Fruit fly (Drosophila melanogaster): ENCODE results near the gene bond.

Gene bond

DNA sequence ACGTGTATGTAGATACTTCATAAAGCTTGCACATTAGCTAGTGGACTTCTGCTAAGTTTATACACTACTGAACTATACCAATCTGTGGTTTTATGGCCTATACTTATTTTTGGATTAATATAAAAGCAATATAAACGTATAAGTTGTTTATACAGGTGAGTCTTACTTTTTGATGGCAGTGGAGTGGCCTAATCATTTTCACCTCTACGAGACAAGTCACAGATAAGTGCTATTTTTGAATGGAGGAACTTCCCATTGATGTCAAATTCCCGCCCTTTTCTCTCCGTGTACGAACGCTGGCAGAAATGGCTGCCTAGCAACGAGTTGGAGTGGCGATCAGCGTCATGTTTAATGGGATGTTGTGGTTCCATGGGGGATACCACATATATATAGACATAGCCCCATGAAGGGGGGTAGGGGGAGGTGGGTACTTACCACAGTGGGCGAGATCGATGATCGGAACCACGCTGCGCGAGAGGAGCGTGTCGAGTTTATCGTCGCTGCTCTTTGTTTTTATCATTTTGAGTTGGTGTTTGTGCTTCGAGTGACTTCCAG, 24.1 kb upstream of the bond start (continued):
- TF ChIP-seq CG3995 (GFP tag; optimal IDR thresholded peaks at IDR 0.05): no peak
- no peak for TF ChIP-seq eyg (GFP tag; optimal IDR thresholded peaks at IDR 0.05)
- no peak for TF ChIP-seq CG6765 (GFP tag; optimal IDR thresholded peaks at IDR 0.05)
- no peak for TF ChIP-seq ERR (GFP tag; optimal IDR thresholded peaks at IDR 0.05)
- TF ChIP-seq CG9876 (GFP tag; optimal IDR thresholded peaks at IDR 0.05): no peak
- TF ChIP-seq caup (GFP tag; optimal IDR thresholded peaks at IDR 0.05; ENCODE audit: severe bottlenecking): no peak
- TF ChIP-seq CG17361 (GFP tag; IDR thresholded peaks at IDR 0.05): peak; percentile 62
- TF ChIP-seq Bteb2 (GFP tag; optimal IDR thresholded peaks at IDR 0.05): no peak
- TF ChIP-seq Atf3 (GFP tag; optimal IDR thresholded peaks at IDR 0.05): no peak
- peak; percentile 25 for TF ChIP-seq Meics (GFP tag; optimal IDR thresholded peaks at IDR 0.05)
- TF ChIP-seq gsb-n (tag; optimal IDR thresholded peaks at IDR 0.05): no peak
- no peak for TF ChIP-seq HLH54F (GFP tag; optimal IDR thresholded peaks at IDR 0.05)
- TF ChIP-seq CG42726 (GFP tag; IDR thresholded peaks at IDR 0.05; ENCODE audit: partially characterized antibody): no peak
- no peak for TF ChIP-seq D19B (GFP tag; optimal IDR thresholded peaks at IDR 0.05)
- no peak for TF ChIP-seq CG8290 (GFP tag; optimal IDR thresholded peaks at IDR 0.05)
- TF ChIP-seq CG8290 (tag; optimal IDR thresholded peaks at IDR 0.05): peak in 1 of 2 experiments; percentile 42
- TF ChIP-seq CG10654 (GFP tag; optimal IDR thresholded peaks at IDR 0.05): no peak
- TF ChIP-seq CG8089 (GFP tag; optimal IDR thresholded peaks at IDR 0.05): no peak
- peak; percentile 53; the same call in 1 of the 3 replicates for TF ChIP-seq ase (GFP tag; IDR thresholded peaks at IDR 0.05)
- TF ChIP-seq Sox102F (GFP tag; optimal IDR thresholded peaks at IDR 0.05): no peak
- TF ChIP-seq CG2199 (GFP tag; IDR thresholded peaks at IDR 0.05): no peak
- no peak for TF ChIP-seq Poxn (GFP tag; IDR thresholded peaks at IDR 0.05)
- no peak for TF ChIP-seq Eip74EF (GFP tag; optimal IDR thresholded peaks at IDR 0.05)
- TF ChIP-seq CG8281 (tag; optimal IDR thresholded peaks at IDR 0.05): no peak
- TF ChIP-seq Opbp (GFP tag; IDR thresholded peaks at IDR 0.05; ENCODE audit: partially characterized antibody): no peak
- no peak for TF ChIP-seq CG16813 (GFP tag; IDR thresholded peaks at IDR 0.05; ENCODE audit: partially characterized antibody)
- TF ChIP-seq maf-S (GFP tag; optimal IDR thresholded peaks at IDR 0.05): no peak
- no peak for TF ChIP-seq CG32772 (GFP tag; IDR thresholded peaks at IDR 0.05)
- no peak for TF ChIP-seq stc (GFP tag; IDR thresholded peaks at IDR 0.05)
- no peak for TF ChIP-seq CG32767 (GFP tag; IDR thresholded peaks at IDR 0.05)
- TF ChIP-seq en (GFP tag; optimal IDR thresholded peaks at IDR 0.05): no peak
- no peak for TF ChIP-seq vvl (GFP tag; IDR thresholded peaks at IDR 0.05)
- TF ChIP-seq CG18011 (GFP tag; optimal IDR thresholded peaks at IDR 0.05): no peak
- no peak for TF ChIP-seq CG1602 (GFP tag; optimal IDR thresholded peaks at IDR 0.05)
- peak; percentile 7; the same call in 1 of the 2 replicates for TF ChIP-seq CG7372 (GFP tag; IDR thresholded peaks at IDR 0.05)
- no peak for TF ChIP-seq ro (GFP tag; IDR thresholded peaks at IDR 0.05)
- TF ChIP-seq CG6175 (GFP tag; IDR thresholded peaks at IDR 0.05): peak; percentile 46; the same call in 1 of the 3 replicates
- TF ChIP-seq CG31224 (GFP tag; IDR thresholded peaks at IDR 0.05): no peak
- peak; percentile 14 for TF ChIP-seq lilli (GFP tag; optimal IDR thresholded peaks at IDR 0.05)
- TF ChIP-seq Optix (GFP tag; IDR thresholded peaks at IDR 0.05): peak; percentile 37; the same call in 1 of the 3 replicates
- TF ChIP-seq Hr78 (GFP tag; optimal IDR thresholded peaks at IDR 0.05): no peak
- TF ChIP-seq Abd-B (GFP tag; optimal IDR thresholded peaks at IDR 0.05): peak; percentile 45
- TF ChIP-seq Chrac-16 (GFP tag; optimal IDR thresholded peaks at IDR 0.05): no peak
- no peak for TF ChIP-seq ham (GFP tag; IDR thresholded peaks at IDR 0.05)
- no peak for TF ChIP-seq unc-4 (GFP tag; IDR thresholded peaks at IDR 0.05; ENCODE audit: partially characterized antibody)
- TF ChIP-seq Rx (GFP tag; IDR thresholded peaks at IDR 0.05): 0 out of 2 replicates have a peak, but pooled peaks have one; percentile 20
- TF ChIP-seq CG1233 (GFP tag; optimal IDR thresholded peaks at IDR 0.05): no peak
- TF ChIP-seq CG2875 (GFP tag; optimal IDR thresholded peaks at IDR 0.05): no peak
- TF ChIP-seq CG11560 (tag; IDR thresholded peaks at IDR 0.05): no peak
- TF ChIP-seq Mes4 (GFP tag; optimal IDR thresholded peaks at IDR 0.05): no peak
- TF ChIP-seq Hsf (GFP tag; optimal IDR thresholded peaks at IDR 0.05): peak; percentile 22

Data from whole organism, embryonic.